Worm (Caenorhabditis elegans) whole organism, L4/young adult: Measurements from ENCODE around the gene aak-2.

Experiments
- W03F9.2 ChIP-seq: fragments of 150-350 bp; optimal IDR thresholded peaks from 2 replicates; lab custom pipeline; 2014; ENCODE audit warnings: missing biosample characterization, missing genetic modification characterization
- dao-5 ChIP-seq: sonication (generic microtip); optimal IDR thresholded peaks from 2 replicates; lab custom pipeline; 2016; ENCODE audit warnings: missing genotype, missing genetic modification characterization, moderate library complexity, missing compliant biosample characterization
- him-1 ChIP-seq: sonication (generic microtip); optimal IDR thresholded peaks from 2 replicates; lab custom pipeline; 2016; ENCODE audit warnings: missing genotype, missing genetic modification reagents, missing genetic modification characterization, missing compliant biosample characterization

The aak-2 gene

ce11 chrX:16793470-16793869 is 2.4 kb upstream of the aak-2 start:
- TF ChIP-seq dao-5 (tag; lab: Kevin White, UChicago) (no peak), him-1 (tag; lab: Kevin White, UChicago) (no peak), W03F9.2 (no peak)

ce11 chrX:16796826-16797225 is 939 bp downstream of the aak-2 start:
- TF ChIP-seq him-1 (tag; lab: Kevin White, UChicago) (peak; percentile 64), W03F9.2 (peak; percentile 69), dao-5 (tag; lab: Kevin White, UChicago) (no peak)

ce11 chrX:16798621-16799020 is 2.7 kb downstream of the aak-2 start:
- TF ChIP-seq him-1 (tag; lab: Kevin White, UChicago): no peak
- TF ChIP-seq dao-5 (tag; lab: Kevin White, UChicago): no peak
- no peak for TF ChIP-seq W03F9.2

- no peak for TF ChIP-seq him-1 (tag; lab: Kevin White, UChicago)
- no peak for TF ChIP-seq dao-5 (tag; lab: Kevin White, UChicago)
- TF ChIP-seq W03F9.2: peak; percentile 23
Measured at ce11 chrX:16799065-16799663, 3.3 kb downstream of the aak-2 start.

- no peak for TF ChIP-seq W03F9.2
- TF ChIP-seq him-1 (tag; lab: Kevin White, UChicago): no peak
- no peak for TF ChIP-seq dao-5 (tag; lab: Kevin White, UChicago)
Measured at ce11 chrX:16803545-16803944, 7.7 kb downstream of the aak-2 start.

- TF ChIP-seq him-1 (tag; lab: Kevin White, UChicago) (no peak), W03F9.2 (no peak), dao-5 (tag; lab: Kevin White, UChicago) (no peak)
Measured at ce11 chrX:16807015-16807414, 11.1 kb downstream of the aak-2 start, which contains the start of gene mec-4. mec-4 (minus strand) TSS chrX:16807115.

- no peak for TF ChIP-seq dao-5 (tag; lab: Kevin White, UChicago)
- no peak for TF ChIP-seq W03F9.2
- TF ChIP-seq him-1 (tag; lab: Kevin White, UChicago): no peak
Measured at ce11 chrX:16808526-16808925, 12.6 kb downstream of the aak-2 start.

ce11 chrX:16809689-16810088 is 13.8 kb downstream of the aak-2 start:
- TF ChIP-seq W03F9.2 (no peak), him-1 (tag; lab: Kevin White, UChicago) (no peak), dao-5 (tag; lab: Kevin White, UChicago) (no peak)

- TF ChIP-seq dao-5 (tag; lab: Kevin White, UChicago) (no peak), him-1 (tag; lab: Kevin White, UChicago) (no peak)
Measured at ce11 chrX:16811974-16812373, 16.1 kb downstream of the aak-2 start.

- TF ChIP-seq him-1 (tag; lab: Kevin White, UChicago): no peak
- TF ChIP-seq dao-5 (tag; lab: Kevin White, UChicago): no peak
- no peak for TF ChIP-seq W03F9.2
Measured at ce11 chrX:16813148-16813547, 17.3 kb downstream of the aak-2 start.

- TF ChIP-seq him-1 (tag; lab: Kevin White, UChicago) (no peak), W03F9.2 (no peak), dao-5 (tag; lab: Kevin White, UChicago) (no peak)
Measured at ce11 chrX:16813606-16814330, 17.9 kb downstream of the aak-2 start, which contains the start of gene cas-1. cas-1 (minus strand) TSS chrX:16813656.

- TF ChIP-seq him-1 (tag; lab: Kevin White, UChicago): no peak
- no peak for TF ChIP-seq W03F9.2
- TF ChIP-seq dao-5 (tag; lab: Kevin White, UChicago): no peak
Measured at ce11 chrX:16814913-16815312, 19.0 kb downstream of the aak-2 start.

ce11 chrX:16815508-16815907 is 19.6 kb downstream of the aak-2 start:
- TF ChIP-seq W03F9.2: no peak
- no peak for TF ChIP-seq dao-5 (tag; lab: Kevin White, UChicago)
- no peak for TF ChIP-seq him-1 (tag; lab: Kevin White, UChicago)

ce11 chrX:16816854-16817253 is 21.0 kb downstream of the aak-2 start:
- TF ChIP-seq dao-5 (tag; lab: Kevin White, UChicago) (no peak), W03F9.2 (no peak), him-1 (tag; lab: Kevin White, UChicago) (no peak)
